Worm (Caenorhabditis elegans): Measurements from ENCODE around the gene mpst-7.
A peak's percentile ranks its signal among the peaks of the same experiment; 100 is the strongest.

mpst-7 gene

DNA sequence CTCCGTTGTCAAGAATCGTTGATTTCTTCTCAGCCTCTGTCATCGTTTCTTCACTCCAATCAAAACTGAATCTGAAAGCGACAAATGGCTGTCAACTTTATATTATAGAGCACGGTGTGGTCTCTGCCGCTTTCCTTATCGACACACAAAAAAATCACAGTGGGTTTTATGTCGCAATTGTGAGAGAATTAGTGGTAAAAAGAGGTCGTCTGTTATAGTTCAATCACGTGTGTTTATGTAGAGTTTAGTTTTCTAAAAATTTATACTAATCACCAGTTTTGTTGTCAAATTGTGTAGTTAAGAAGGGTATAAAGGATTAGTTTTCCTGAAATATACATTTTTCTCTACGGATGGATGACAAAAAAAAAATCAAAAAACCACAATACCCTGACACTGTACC, 26.0 kb downstream of the mpst-7 start, which contains the start of gene T16G1.7 (continued):
- TF ChIP-seq daf-16 (GFP tag; optimal IDR thresholded peaks at IDR 0.05), result no peak
- peak; percentile 77 for TF ChIP-seq daf-16 (tag; optimal IDR thresholded peaks at IDR 0.05)
- no peak for TF ChIP-seq lim-7 (GFP tag; IDR thresholded peaks at IDR 0.05)
- TF ChIP-seq saeg-2 (GFP tag; IDR thresholded peaks at IDR 0.05), result no peak
- no peak for TF ChIP-seq unc-130 (GFP tag; optimal IDR thresholded peaks at IDR 0.05)
- no peak for TF ChIP-seq daf-19 (GFP tag; conservative IDR thresholded peaks at IDR 0.05)
- no peak for TF ChIP-seq ztf-7 (tag; optimal IDR thresholded peaks at IDR 0.05)
- no peak for TF ChIP-seq dmd-8 (GFP tag; IDR thresholded peaks at IDR 0.05)
- TF ChIP-seq unc-62 (GFP tag; optimal IDR thresholded peaks at IDR 0.05 in 1 of 2), result peak in 1 of 2 experiments; percentile 26
- no peak for TF ChIP-seq unc-62 (tag; optimal IDR thresholded peaks at IDR 0.05)
- TF ChIP-seq cey-2 (tag; optimal IDR thresholded peaks at IDR 0.05; ENCODE audit: borderline replicate concordance, insufficient read depth), result no peak
- TF ChIP-seq Y48G9A.11 (GFP tag; IDR thresholded peaks at IDR 0.05), result no peak
- TF ChIP-seq nhr-42 (GFP tag; IDR thresholded peaks at IDR 0.05), result no peak
- no peak for TF ChIP-seq fos-1 (tag; optimal IDR thresholded peaks at IDR 0.05)
- peak; percentile 66 for TF ChIP-seq nhr-102 (tag; optimal IDR thresholded peaks at IDR 0.05)
- TF ChIP-seq sdz-12 (GFP tag; optimal IDR thresholded peaks at IDR 0.05), result no peak
- no peak for TF ChIP-seq snpc-4 (tag; optimal IDR thresholded peaks at IDR 0.05)
- TF ChIP-seq daf-8 (GFP tag; IDR thresholded peaks at IDR 0.05), result no peak

DNA sequence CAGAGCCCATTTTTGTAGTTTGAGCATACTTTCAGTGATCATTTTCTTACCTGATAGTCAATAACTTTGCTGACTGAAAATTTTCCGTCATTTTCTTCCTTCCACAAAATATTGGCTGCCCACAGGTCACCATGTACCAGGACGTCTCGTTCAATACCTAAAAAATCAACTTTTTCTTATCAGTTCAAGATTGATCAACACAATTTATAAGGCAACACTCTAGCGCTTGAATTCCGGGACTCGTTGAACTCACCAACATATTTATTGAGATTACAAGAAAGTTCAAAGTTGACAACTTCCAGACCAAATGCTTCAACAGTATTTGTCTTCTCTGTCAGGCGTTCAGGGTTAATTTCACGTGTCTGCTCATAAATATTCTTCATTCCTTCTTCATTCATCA, 27.3 kb downstream of the mpst-7 start:
- TF ChIP-seq dmd-6 (GFP tag; IDR thresholded peaks at IDR 0.05), result peak; percentile 70
- TF ChIP-seq daf-16 (GFP tag; optimal IDR thresholded peaks at IDR 0.05), result no peak
- peak; percentile 78 for TF ChIP-seq daf-16 (tag; optimal IDR thresholded peaks at IDR 0.05)
- TF ChIP-seq pqm-1 (tag; optimal IDR thresholded peaks at IDR 0.05), result peak; percentile 47
- TF ChIP-seq nhr-28 (tag; optimal IDR thresholded peaks at IDR 0.05), result peak; percentile 48
- no peak for TF ChIP-seq egl-27 (tag; optimal IDR thresholded peaks at IDR 0.05)
- TF ChIP-seq dve-1 (tag; optimal IDR thresholded peaks at IDR 0.05; ENCODE audit: insufficient read depth), result peak; percentile 44

DNA sequence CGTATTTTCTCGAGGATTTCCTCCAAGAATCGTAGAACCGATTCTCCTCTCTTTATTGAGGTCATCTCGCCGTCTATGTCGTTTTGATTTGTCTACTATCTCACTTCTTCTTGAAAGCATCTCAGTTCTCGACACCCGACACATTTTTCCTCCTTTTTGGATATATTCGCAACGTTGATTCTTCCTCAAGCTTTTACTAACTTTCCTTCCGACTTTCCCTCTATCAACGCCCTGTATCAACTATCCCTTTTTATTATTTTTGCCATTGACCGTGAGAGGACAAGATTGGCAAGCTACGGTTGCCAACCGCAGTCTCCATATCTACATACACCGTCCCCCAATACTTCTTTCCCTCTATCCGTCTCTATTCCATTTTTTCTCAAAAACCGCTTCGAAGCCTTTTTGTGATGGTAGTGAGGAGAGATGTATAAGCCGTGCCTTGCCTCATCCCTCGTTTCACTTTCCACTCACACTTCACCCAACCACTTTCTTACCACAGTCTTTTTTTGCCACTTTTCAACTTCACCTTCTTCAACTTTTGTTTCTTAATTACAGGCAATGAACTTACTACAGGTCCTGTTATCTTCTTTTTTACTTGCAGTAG, 31.9 kb downstream of the mpst-7 start, which contains the start of gene T16G1.2:
Gene T16G1.2, plus strand, starts transcription at position 554 of the 604 bp plus-strand sequence.
- peak in 1 of 2 experiments; percentile 11 for TF ChIP-seq unc-62 (GFP tag; optimal IDR thresholded peaks at IDR 0.05 in 1 of 2)
- no peak for TF ChIP-seq unc-62 (tag; optimal IDR thresholded peaks at IDR 0.05)
- no peak for TF ChIP-seq madf-9 (GFP tag; conservative IDR thresholded peaks at IDR 0.05)

- TF ChIP-seq pha-4 (GFP tag; IDR thresholded peaks at IDR 0.05), result no peak
- no peak for TF ChIP-seq pha-4 (tag; optimal IDR thresholded peaks at IDR 0.05)
- TF ChIP-seq zfp-3 (GFP tag; conservative IDR thresholded peaks at IDR 0.05), result 0 out of 2 replicates have a peak, but pooled peaks have one; percentile 17
- TF ChIP-seq ceh-82 (tag; optimal IDR thresholded peaks at IDR 0.05), result no peak
- 0 out of 2 replicates have a peak, but pooled peaks have one; percentile 29 for TF ChIP-seq dmd-8 (GFP tag; IDR thresholded peaks at IDR 0.05)
These were observed 36.8 kb downstream of the mpst-7 start, which contains the start of gene pqn-67 for ce11 chrV:12924128-12924527. Gene pqn-67, plus strand, starts transcription at chrV:12924428.

ce11 chrV:12922308-12922707, 38.6 kb downstream of the mpst-7 start, which contains the start of gene dhrs-4:
Gene dhrs-4, plus strand, starts transcription at chrV:12922608.
- TF ChIP-seq aha-1 (tag) (peak; percentile 61), nhr-6 (tag; optimal IDR thresholded peaks at IDR 0.05) (peak; percentile 6), nhr-28 (tag; optimal IDR thresholded peaks at IDR 0.05) (peak; percentile 64), daf-16 (GFP tag; optimal IDR thresholded peaks at IDR 0.05) (no peak), daf-16 (tag; optimal IDR thresholded peaks at IDR 0.05) (peak; percentile 36), mxl-2 (GFP tag; conservative IDR thresholded peaks at IDR 0.05) (no peak), zip-11 (GFP tag; IDR thresholded peaks at IDR 0.05) (no peak)

Measured in whole organism, L4 larva.